Worm (Caenorhabditis elegans) whole organism, L4 larva: ENCODE results near the gene M28.9.

ENCODE experiments used
- R02D3.7 ChIP-seq: fragments of 150-350 bp; sonication (generic microtip); optimal IDR thresholded peaks from 3 replicates; lab custom pipeline; 2014; ENCODE audit warnings: missing biosample characterization, missing genetic modification characterization
- attf-4 ChIP-seq: sonication (generic microtip); optimal IDR thresholded peaks from 3 replicates; lab custom pipeline; 2017; ENCODE audit warnings: missing biosample characterization, missing genetic modification characterization
- ceh-82 ChIP-seq: sonication (generic microtip); optimal IDR thresholded peaks from 2 replicates; lab custom pipeline; 2017; ENCODE audit warnings: missing biosample characterization, missing genetic modification characterization
- cey-2 ChIP-seq: sonication (generic microtip); optimal IDR thresholded peaks from 3 replicates; lab custom pipeline; 2017; ENCODE audit warnings: missing genetic modification characterization, mild to moderate bottlenecking, missing compliant biosample characterization, antibody characterized with exemption, borderline replicate concordance; ENCODE audit not compliant: insufficient read depth
- ctbp-1 ChIP-seq: fragments of 200-800 bp; sonication (Bioruptor generic); IDR thresholded peaks from 2 replicates; pipeline ENCODE4 v1.3.6; 2022; ENCODE audit warnings: missing genetic modification reagents, missing genetic modification characterization, missing compliant biosample characterization
- dmd-6 ChIP-seq: fragments of 200-800 bp; sonication (Bioruptor generic); IDR thresholded peaks from 2 replicates; pipeline ENCODE4 v1.3.6; 2022; ENCODE audit warnings: missing genetic modification reagents, missing genetic modification characterization, missing compliant biosample characterization
- dpl-1 ChIP-seq: fragments of 150-350 bp; optimal IDR thresholded peaks from 2 replicates; lab custom pipeline; 2014; ENCODE audit warnings: missing biosample characterization, missing genetic modification reagents, missing genetic modification characterization
- dve-1 ChIP-seq: sonication (generic microtip); optimal IDR thresholded peaks from 2 replicates; lab custom pipeline; 2017; ENCODE audit warnings: antibody characterized with exemption, mild to moderate bottlenecking, missing genetic modification characterization, missing compliant biosample characterization; ENCODE audit not compliant: insufficient read depth
- egl-27 ChIP-seq: sonication (generic microtip); optimal IDR thresholded peaks from 3 replicates; lab custom pipeline; 2017; ENCODE audit warnings: missing biosample characterization, missing genetic modification reagents, missing genetic modification characterization
- egl-43 ChIP-seq: fragments of 200-800 bp; sonication (Bioruptor generic); IDR thresholded peaks from 2 replicates; pipeline ENCODE4 v1.3.6; 2022; ENCODE audit warnings: missing genetic modification reagents, missing genetic modification characterization, missing compliant biosample characterization
- fos-1 ChIP-seq: fragments of 150-350 bp; optimal IDR thresholded peaks from 2 replicates; lab custom pipeline; 2014; ENCODE audit warnings: missing biosample characterization, missing genetic modification characterization
- gei-8 ChIP-seq: fragments of 200-800 bp; sonication (Bioruptor generic); optimal IDR thresholded peaks from 2 replicates; lab custom pipeline; 2018; ENCODE audit warnings: mild to moderate bottlenecking, missing genetic modification characterization, missing compliant biosample characterization
- hif-1 ChIP-seq, 2 experiments: sonication (generic microtip); optimal IDR thresholded peaks; 2 replicates each; lab custom pipeline; 2016 to 2017; ENCODE audit warnings: missing compliant biosample characterization in 2 of 2, missing genetic modification characterization in 2 of 2, missing genetic modification reagents in 2 of 2, missing genotype in 2 of 2, mild to moderate bottlenecking in 1 of 2
- lin-38 ChIP-seq: fragments of 200-800 bp; sonication (Bioruptor generic); IDR thresholded peaks from 2 replicates; pipeline ENCODE4 v1.3.6; 2022; ENCODE audit warnings: missing genetic modification reagents, missing genetic modification characterization, missing compliant biosample characterization
- mxl-2 ChIP-seq: fragments of 200-800 bp; sonication (Bioruptor generic); conservative IDR thresholded peaks from 2 replicates; pipeline ENCODE4 v1.3.6; 2022; ENCODE audit warnings: missing genetic modification reagents, missing genetic modification characterization, missing compliant biosample characterization
- mxl-3 ChIP-seq: fragments of 200-800 bp; sonication (Bioruptor generic); optimal IDR thresholded peaks from 2 replicates; lab custom pipeline; 2018; ENCODE audit warnings: mild to moderate bottlenecking, missing genetic modification characterization, missing compliant biosample characterization
- nhr-111 ChIP-seq: fragments of 200-800 bp; sonication (Bioruptor generic); optimal IDR thresholded peaks from 2 replicates; lab custom pipeline; 2018; ENCODE audit warnings: mild to moderate bottlenecking, missing genetic modification characterization, missing compliant biosample characterization
- nhr-237 ChIP-seq: sonication (generic microtip); optimal IDR thresholded peaks from 2 replicates; lab custom pipeline; 2017; ENCODE audit warnings: missing biosample characterization, missing genetic modification characterization
- nhr-25 ChIP-seq: sonication (generic microtip); optimal IDR thresholded peaks from 2 replicates; lab custom pipeline; 2017; ENCODE audit warnings: missing genetic modification characterization, mild to moderate bottlenecking, missing compliant biosample characterization, antibody characterized with exemption, moderate library complexity, borderline replicate concordance; ENCODE audit not compliant: insufficient read depth
- nhr-42 ChIP-seq: fragments of 200-800 bp; sonication (Bioruptor generic); IDR thresholded peaks from 2 replicates; pipeline ENCODE4 v1.3.6; 2022; ENCODE audit warnings: missing genetic modification characterization, missing compliant biosample characterization
- nhr-76 ChIP-seq: fragments of 150-350 bp; optimal IDR thresholded peaks from 2 replicates; lab custom pipeline; 2014; ENCODE audit warnings: missing biosample characterization, missing genetic modification characterization
- pqm-1 ChIP-seq: sonication (generic microtip); optimal IDR thresholded peaks from 2 replicates; lab custom pipeline; 2017; ENCODE audit warnings: missing biosample characterization, missing genetic modification characterization
- rbr-2 ChIP-seq: sonication (generic microtip); optimal IDR thresholded peaks from 2 replicates; lab custom pipeline; 2016; ENCODE audit warnings: missing genotype, missing genetic modification characterization, missing compliant biosample characterization
- saeg-2 ChIP-seq: fragments of 200-800 bp; sonication (Bioruptor generic); IDR thresholded peaks from 2 replicates; pipeline ENCODE4 v1.3.6; 2022; ENCODE audit warnings: missing genetic modification reagents, missing genetic modification characterization, missing compliant biosample characterization
- spr-3 ChIP-seq: fragments of 200-800 bp; sonication (Bioruptor generic); optimal IDR thresholded peaks from 2 replicates; lab custom pipeline; 2018; ENCODE audit warnings: mild to moderate bottlenecking, missing genetic modification characterization, missing compliant biosample characterization
- tra-1 ChIP-seq: fragments of 200-800 bp; sonication (Bioruptor generic); IDR thresholded peaks from 2 replicates; pipeline ENCODE4 v1.3.6; 2022; ENCODE audit warnings: missing genetic modification reagents, missing genetic modification characterization, missing compliant biosample characterization
- unc-62 ChIP-seq, 3 experiments: fragments of 150-350 bp in 1 of 3; sonication (generic microtip); optimal IDR thresholded peaks in 2 of 3; peaks in 1 of 3; 1 replicate in 1 of 3; 2 replicates in 2 of 3; lab custom pipeline; 2014 to 2017; ENCODE audit warnings: missing biosample characterization in 3 of 3, missing genetic modification characterization in 3 of 3, missing genetic modification reagents in 3 of 3, missing genotype in 1 of 3
- vab-7 ChIP-seq: fragments of 200-800 bp; sonication (Bioruptor generic); IDR thresholded peaks from 2 replicates; pipeline ENCODE4 v1.3.6; 2022; ENCODE audit warnings: missing genetic modification reagents, missing genetic modification characterization, missing compliant biosample characterization
- zfp-2 ChIP-seq: sonication (generic microtip); optimal IDR thresholded peaks from 2 replicates; lab custom pipeline; 2016; ENCODE audit warnings: mild to moderate bottlenecking, missing genetic modification characterization, missing compliant biosample characterization
- zip-11 ChIP-seq: fragments of 200-800 bp; sonication (Bioruptor generic); IDR thresholded peaks from 2 replicates; pipeline ENCODE4 v1.3.6; 2022; ENCODE audit warnings: missing genetic modification characterization, missing compliant biosample characterization
- zip-2 ChIP-seq: fragments of 150-350 bp; optimal IDR thresholded peaks from 2 replicates; lab custom pipeline; 2014; ENCODE audit warnings: missing biosample characterization, missing genetic modification characterization
- ztf-7 ChIP-seq: fragments of 150-350 bp; optimal IDR thresholded peaks from 2 replicates; lab custom pipeline; 2014; ENCODE audit warnings: missing biosample characterization, missing genetic modification characterization

The M28.9 gene

DNA sequence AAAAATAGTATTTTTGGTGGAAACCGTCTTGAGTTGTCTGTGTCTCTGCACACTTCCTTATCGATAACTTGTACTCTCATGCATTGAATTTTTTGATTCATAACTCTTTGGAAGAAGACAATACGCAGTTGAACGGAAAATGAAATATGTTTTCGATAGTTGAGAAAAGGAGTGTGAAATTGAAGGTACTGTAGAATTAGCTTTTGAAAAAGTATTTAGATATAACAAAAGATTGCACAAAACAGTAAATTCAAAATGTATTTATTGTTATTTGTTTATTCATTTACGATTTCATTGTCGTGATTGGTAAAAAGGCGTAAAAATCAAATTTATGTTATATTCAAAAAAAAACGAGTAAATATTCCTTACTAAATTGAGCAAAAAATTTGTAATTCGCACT lies 42.7 kb upstream of the M28.9 start, which contains the start of gene C14A4.7:
C14A4.7 (minus strand) TSS at position 101 of the 400 bp plus-strand sequence.
- peak; percentile 21 for TF ChIP-seq pqm-1 (tag; lab: Kevin White, UChicago)
- TF ChIP-seq dve-1 (tag; lab: Kevin White, UChicago), result peak; percentile 9
- no peak for TF ChIP-seq zip-2 (tag; lab: Kevin White, UChicago)

DNA sequence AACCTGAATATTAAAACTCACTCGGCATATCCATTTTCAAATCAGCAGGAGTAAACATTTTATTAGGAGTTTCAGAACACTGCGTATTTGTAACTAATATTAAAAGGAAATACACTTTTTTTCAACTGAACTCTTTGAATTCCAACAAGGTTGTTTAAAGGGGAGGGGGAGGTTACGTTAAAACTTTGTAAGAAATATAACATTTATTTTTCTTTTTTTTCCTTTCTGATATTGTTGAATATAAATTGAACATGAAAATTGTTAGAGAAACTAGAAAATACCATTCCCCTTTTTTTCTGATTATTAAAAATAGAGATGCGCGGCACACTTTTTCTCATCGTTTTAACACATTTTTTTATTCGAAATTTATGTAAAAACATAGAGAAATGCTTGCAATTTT lies 41.2 kb upstream of the M28.9 start, which contains the start of gene C14A4.8:
C14A4.8 (minus strand) TSS at position 101 of the 400 bp plus-strand sequence.
- TF ChIP-seq unc-62 (GFP tag; optimal IDR thresholded peaks at IDR 0.05 in 1 of 2; lab: Kevin White, UChicago), result peak in 1 of 2 experiments; percentile 83
- no peak for TF ChIP-seq unc-62 (tag; optimal IDR thresholded peaks at IDR 0.05; lab: Kevin White, UChicago)
- TF ChIP-seq dmd-6 (GFP tag; lab: Robert Waterston, UW), result no peak
- TF ChIP-seq, all 104 proteins: peak for 1

DNA sequence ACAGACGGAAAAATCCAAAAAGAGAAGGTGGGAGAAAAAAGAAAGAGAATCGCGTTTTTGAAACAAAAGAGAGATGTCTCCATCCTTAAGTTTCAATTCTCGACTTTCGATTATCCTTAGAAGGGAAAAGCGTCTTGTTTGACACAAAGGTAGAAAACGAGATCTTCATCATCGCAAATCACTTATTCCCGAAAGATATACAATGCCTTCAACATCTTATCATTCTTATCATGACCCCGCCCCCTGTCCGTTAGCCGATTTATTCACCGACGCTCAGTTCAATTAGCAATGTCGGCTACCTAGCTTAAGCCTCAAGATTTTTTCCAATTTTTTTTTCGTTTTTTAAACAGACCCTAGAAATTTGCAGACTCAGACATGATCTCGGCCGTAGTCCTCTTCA lies 40.2 kb upstream of the M28.9 start, which contains the start of gene C14A4.9:
C14A4.9 (plus strand) TSS at position 368 of the 400 bp plus-strand sequence.
- TF ChIP-seq mxl-2 (GFP tag; lab: Robert Waterston, UW), result no peak
- no peak for TF ChIP-seq ctbp-1
- TF ChIP-seq ceh-82 (tag; lab: Kevin White, UChicago), result no peak
- no peak for TF ChIP-seq nhr-237 (tag; lab: Kevin White, UChicago)
- TF ChIP-seq ztf-7 (tag; lab: Kevin White, UChicago), result no peak
- no peak for TF ChIP-seq cey-2 (tag; lab: Kevin White, UChicago)
- TF ChIP-seq unc-62 (GFP tag; optimal IDR thresholded peaks at IDR 0.05 in 1 of 2; lab: Kevin White, UChicago), result no peak
- TF ChIP-seq unc-62 (tag; optimal IDR thresholded peaks at IDR 0.05; lab: Kevin White, UChicago), result no peak
- no peak for TF ChIP-seq pqm-1 (tag; lab: Kevin White, UChicago)
- TF ChIP-seq attf-4 (tag; lab: Kevin White, UChicago), result no peak
- TF ChIP-seq zfp-2 (tag; lab: Kevin White, UChicago), result no peak
- TF ChIP-seq R02D3.7 (tag; lab: Kevin White, UChicago), result no peak
- TF ChIP-seq mxl-3, result no peak
- TF ChIP-seq nhr-42 (GFP tag; lab: Robert Waterston, UW), result no peak
- no peak for TF ChIP-seq gei-8 (GFP tag; lab: Kevin White, UChicago)
- TF ChIP-seq nhr-111 (GFP tag; lab: Kevin White, UChicago), result no peak
- no peak for TF ChIP-seq fos-1 (tag; lab: Kevin White, UChicago)
- no peak for TF ChIP-seq zip-11 (GFP tag; lab: Robert Waterston, UW)
- TF ChIP-seq egl-43 (GFP tag; lab: Robert Waterston, UW), result no peak
- TF ChIP-seq nhr-25 (tag; lab: Kevin White, UChicago), result no peak
- TF ChIP-seq, all 104 proteins: peak for 0

DNA sequence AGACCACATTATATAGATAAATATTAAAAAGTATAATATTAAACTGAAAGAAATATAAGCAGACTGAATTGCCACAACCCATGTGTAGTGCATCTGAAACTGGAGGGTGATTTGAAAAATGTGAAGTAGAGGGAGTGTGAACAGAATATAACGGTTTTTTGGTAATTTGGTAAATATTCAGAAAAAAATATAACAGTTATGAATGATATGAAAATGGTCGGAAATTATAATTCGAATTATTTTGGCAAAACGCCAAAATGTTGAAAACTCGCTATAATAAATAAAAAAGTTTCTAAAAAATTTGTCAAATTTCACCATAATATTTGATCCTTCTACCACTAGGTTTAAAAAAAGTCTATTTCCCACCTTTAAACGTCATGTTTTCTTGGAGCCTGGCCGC lies 37.0 kb upstream of the M28.9 start, which contains the start of gene srv-2:
srv-2 (minus strand) TSS at position 101 of the 400 bp plus-strand sequence.
- TF ChIP-seq lin-38 (no peak), egl-27 (no peak), zfp-2 (tag; lab: Kevin White, UChicago) (no peak), dpl-1 (no peak), vab-7 (GFP tag; lab: Robert Waterston, UW) (no peak), saeg-2 (GFP tag; lab: Robert Waterston, UW) (no peak), hif-1 (tag; optimal IDR thresholded peaks at IDR 0.05; lab: Kevin White, UChicago) (no peak), ztf-7 (tag; lab: Kevin White, UChicago) (no peak)

DNA sequence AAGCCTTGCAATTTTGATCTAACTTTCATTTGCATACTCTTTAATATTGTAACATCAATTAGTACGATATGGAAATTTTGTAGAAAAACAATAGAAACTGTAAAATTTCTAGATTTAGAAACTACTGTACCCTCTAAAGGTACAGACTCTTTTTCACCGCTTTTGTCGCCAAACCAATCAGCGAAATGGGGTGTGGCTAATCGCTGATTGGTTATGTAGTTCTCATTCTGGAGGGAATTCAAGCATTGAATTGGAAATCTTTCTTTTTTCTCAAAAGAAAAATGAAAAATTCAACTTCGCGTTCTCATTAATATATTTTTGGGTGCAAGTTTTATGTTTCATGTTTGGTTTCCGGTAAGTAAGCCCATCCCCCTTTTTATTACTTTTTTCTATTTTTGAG lies 35.6 kb upstream of the M28.9 start:
- TF ChIP-seq nhr-76 (no peak), unc-62 (GFP tag; optimal IDR thresholded peaks at IDR 0.05 in 1 of 2; lab: Kevin White, UChicago) (no peak), unc-62 (tag; optimal IDR thresholded peaks at IDR 0.05; lab: Kevin White, UChicago) (no peak), tra-1 (GFP tag; lab: Robert Waterston, UW) (no peak), ctbp-1 (no peak), spr-3 (GFP tag; lab: Kevin White, UChicago) (no peak), rbr-2 (tag; lab: Kevin White, UChicago) (no peak)
